Worm (Caenorhabditis elegans): Measurements from ENCODE around the gene Y102A5C.40.
A peak's percentile ranks its signal among the peaks of the same experiment; 100 is the strongest.

Y102A5C.40 gene

ce11 chrV:17016787-17017186 is 29.9 kb upstream of the Y102A5C.40 start, which contains the start of gene srh-97:
Gene srh-97, plus strand, starts transcription at chrV:17017087.
- TF ChIP-seq lag-1 (GFP tag; IDR thresholded peaks at IDR 0.05) = no peak
- no peak for TF ChIP-seq D2030.7 (GFP tag; IDR thresholded peaks at IDR 0.05)
- no peak for TF ChIP-seq F57C9.4 (tag; optimal IDR thresholded peaks at IDR 0.05)
- TF ChIP-seq ZK185.1 (tag; optimal IDR thresholded peaks at IDR 0.05; ENCODE audit: poor library complexity, severe bottlenecking) = no peak
- no peak for TF ChIP-seq madf-6 (GFP tag; IDR thresholded peaks at IDR 0.05)
- TF ChIP-seq rec-8 (tag; optimal IDR thresholded peaks at IDR 0.05) = no peak
- TF ChIP-seq lsl-1 (GFP tag; optimal IDR thresholded peaks at IDR 0.05) = no peak
- TF ChIP-seq lin-35 (GFP tag; optimal IDR thresholded peaks at IDR 0.05) = no peak
- TF ChIP-seq ztf-3 (GFP tag; optimal IDR thresholded peaks at IDR 0.05) = no peak
- no peak for TF ChIP-seq F23B12.7 (tag; optimal IDR thresholded peaks at IDR 0.05; ENCODE audit: insufficient read depth)
- TF ChIP-seq atf-7 (tag; optimal IDR thresholded peaks at IDR 0.05) = no peak
- TF ChIP-seq ztf-26 (tag; optimal IDR thresholded peaks at IDR 0.05) = no peak
- TF ChIP-seq gei-17 (GFP tag; optimal IDR thresholded peaks at IDR 0.05) = no peak
- TF ChIP-seq B0035.1 (tag; optimal IDR thresholded peaks at IDR 0.05) = no peak
- TF ChIP-seq K12H6.12 (tag; optimal IDR thresholded peaks at IDR 0.05) = no peak
- TF ChIP-seq Y56A3A.18 (GFP tag; IDR thresholded peaks at IDR 0.05) = no peak
- TF ChIP-seq ztf-28 (GFP tag; IDR thresholded peaks at IDR 0.05) = no peak
- no peak for TF ChIP-seq tlf-1 (GFP tag; optimal IDR thresholded peaks at IDR 0.05)
- TF ChIP-seq repo-1 (tag; optimal IDR thresholded peaks at IDR 0.05) = no peak

ce11 chrV:17014050-17014449 is 27.1 kb upstream of the Y102A5C.40 start, which contains the start of gene clc-13:
Gene clc-13, plus strand, starts transcription at chrV:17014408.
- TF ChIP-seq cebp-2 (GFP tag; IDR thresholded peaks at IDR 0.05) = no peak
- no peak for TF ChIP-seq pha-4 (tag; optimal IDR thresholded peaks at IDR 0.05)
- TF ChIP-seq nfyb-1 (GFP tag; IDR thresholded peaks at IDR 0.05) = no peak
- TF ChIP-seq dox-1 (GFP tag; IDR thresholded peaks at IDR 0.05) = 0 out of 2 replicates have a peak, but pooled peaks have one; percentile 28
- TF ChIP-seq ets-4 (GFP tag; optimal IDR thresholded peaks at IDR 0.05) = peak; percentile 20
- TF ChIP-seq nhr-80 (tag; optimal IDR thresholded peaks at IDR 0.05) = peak; percentile 44

DNA sequence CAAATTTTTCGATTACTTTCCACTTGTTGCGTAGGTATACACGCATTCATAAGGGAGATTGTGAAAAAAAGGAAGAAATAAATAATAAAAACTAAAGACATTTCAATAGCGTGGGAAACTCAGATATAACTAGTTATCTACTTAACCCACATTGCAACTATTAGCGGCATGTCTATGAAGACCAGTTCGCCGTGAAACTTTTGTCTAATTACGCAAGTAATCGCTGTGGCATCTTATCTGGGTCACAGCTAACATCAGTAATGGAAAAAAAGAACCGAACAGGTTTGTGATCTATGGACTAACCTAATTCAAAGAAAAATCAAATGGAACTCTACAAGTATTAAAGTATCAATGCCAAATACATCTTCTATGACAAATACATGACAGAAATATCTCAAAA is 26.3 kb upstream of the Y102A5C.40 start, which contains the start of gene clec-241:
TSS of gene clec-241 (minus strand) at position 101 of the 400 bp plus-strand sequence.
- TF ChIP-seq lin-54 (GFP tag; optimal IDR thresholded peaks at IDR 0.05) (no peak), zim-3 (tag; optimal IDR thresholded peaks at IDR 0.05) (no peak), madf-6 (GFP tag; IDR thresholded peaks at IDR 0.05) (no peak), T26A5.8 (tag; optimal IDR thresholded peaks at IDR 0.05) (no peak), mcd-1 (GFP tag; IDR thresholded peaks at IDR 0.05) (no peak), Y79H2A.3 (GFP tag; conservative IDR thresholded peaks at IDR 0.05) (no peak), him-1 (tag; optimal IDR thresholded peaks at IDR 0.05) (no peak), F33H1.4 (GFP tag; IDR thresholded peaks at IDR 0.05) (no peak), akir-1 (GFP tag; optimal IDR thresholded peaks at IDR 0.05) (no peak)

DNA sequence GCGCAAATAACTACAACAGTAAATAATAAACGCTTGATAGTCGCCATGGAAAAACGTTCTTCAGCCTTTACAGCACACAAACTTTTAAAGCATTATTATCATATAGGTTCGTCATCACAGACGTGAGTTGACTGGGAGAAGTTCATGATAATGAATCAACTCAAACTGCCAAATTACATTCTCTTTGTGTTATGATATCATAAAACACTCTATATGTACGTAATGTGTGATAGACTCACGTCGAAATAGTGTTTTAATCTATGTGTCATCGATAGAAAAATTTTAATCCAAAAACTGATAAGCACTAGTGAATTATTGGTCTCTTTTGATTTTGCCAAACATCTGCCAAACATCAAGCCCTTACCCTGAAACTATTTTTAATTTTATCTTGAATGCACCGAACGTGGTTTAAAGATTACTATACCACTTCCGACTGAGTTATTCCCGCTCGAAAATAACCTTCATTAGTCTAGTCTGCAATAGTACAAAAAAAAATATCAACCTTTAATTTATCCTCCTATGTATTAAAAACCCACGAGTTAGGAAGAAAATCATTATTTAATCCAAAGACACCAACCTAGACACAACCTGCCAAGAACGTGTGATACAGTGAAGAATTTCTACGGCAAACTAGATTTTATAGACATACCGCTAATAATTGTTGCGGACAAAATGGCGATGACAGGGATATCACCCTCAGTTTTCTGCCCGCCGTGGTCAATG is 22.6 kb upstream of the Y102A5C.40 start, which contains the start of the genes clc-12 and clec-240:
TSS of gene clc-12 (minus strand) at position 47 of the 723 bp plus-strand sequence.
TSS of gene clec-240 (plus strand) at position 673 of the 723 bp plus-strand sequence.
- TF ChIP-seq hlh-12 (tag; optimal IDR thresholded peaks at IDR 0.05) = no peak
- TF ChIP-seq snpc-4 (GFP tag; optimal IDR thresholded peaks at IDR 0.05) = no peak
- TF ChIP-seq snpc-4 (tag; optimal IDR thresholded peaks at IDR 0.05) = no peak
- no peak for TF ChIP-seq D2030.7 (GFP tag; IDR thresholded peaks at IDR 0.05)
- no peak for TF ChIP-seq B0336.3 (GFP tag; IDR thresholded peaks at IDR 0.05)
- no peak for TF ChIP-seq snpc-1.1 (tag; optimal IDR thresholded peaks at IDR 0.05; ENCODE audit: insufficient read depth)
- TF ChIP-seq rec-8 (tag; optimal IDR thresholded peaks at IDR 0.05) = no peak
- TF ChIP-seq F39B2.1 (GFP tag; IDR thresholded peaks at IDR 0.05) = no peak
